Fruit fly (Drosophila melanogaster) whole organism: ENCODE results near the gene CG45075.

Experiments used
- CG8478 ChIP-seq: fragments of >200 bp; optimal IDR thresholded peaks from 2 replicates; lab custom pipeline; 2018; ENCODE audit warnings: inconsistent platforms
- Dll ChIP-seq: fragments of >200 bp; optimal IDR thresholded peaks from 2 replicates; lab custom pipeline; 2017
- EcR ChIP-seq, 2 experiments: fragments of >200 bp; optimal IDR thresholded peaks; 2 replicates each; lab custom pipeline; 2017; ENCODE audit warnings: missing biosample characterization in 2 of 2, missing genetic modification characterization in 2 of 2, missing genetic modification reagents in 2 of 2
- pan ChIP-seq: fragments of >200 bp; optimal IDR thresholded peaks from 2 replicates; lab custom pipeline; 2017
- psq ChIP-seq: fragments of >200 bp; optimal IDR thresholded peaks from 2 replicates; lab custom pipeline; 2017
- usp ChIP-seq: fragments of >200 bp; optimal IDR thresholded peaks from 2 replicates; lab custom pipeline; 2017; ENCODE audit warnings: missing biosample characterization, missing genetic modification characterization, mixed read lengths

DNA sequence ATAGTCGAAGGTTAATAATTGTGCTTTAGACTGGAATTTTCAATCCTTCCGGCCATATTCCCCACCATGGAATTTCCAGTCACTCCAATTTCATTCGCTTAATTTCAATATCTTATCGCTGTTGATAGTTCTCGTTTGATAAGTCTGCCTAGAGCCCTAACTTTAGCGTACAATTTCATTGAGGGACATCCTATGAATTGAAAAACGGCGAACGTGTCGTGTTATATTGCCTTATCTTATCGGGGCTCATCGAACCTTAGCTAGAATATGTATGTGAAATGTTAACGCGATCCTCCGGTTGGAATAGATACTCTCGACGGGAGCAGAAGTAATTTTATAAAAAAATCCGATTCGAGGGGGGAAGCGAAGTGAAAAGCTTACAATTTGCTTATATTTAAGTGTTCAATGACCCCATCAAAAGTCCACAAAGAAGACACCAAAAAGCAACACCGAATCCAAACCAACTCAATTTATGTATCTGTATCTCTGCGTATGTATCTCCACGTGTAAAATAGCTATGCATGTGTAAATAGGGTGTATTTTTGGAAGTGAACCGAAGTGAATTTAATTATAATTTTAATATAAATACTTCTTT is 1.5 kb upstream of the CG45075 start:
- no peak for TF ChIP-seq pan
- no peak for TF ChIP-seq CG8478
- no peak for TF ChIP-seq EcR (GFP tag; optimal IDR thresholded peaks at IDR 0.05; lab: Kevin White, UChicago)
- no peak for TF ChIP-seq Dll
- no peak for TF ChIP-seq usp
- no peak for TF ChIP-seq psq
